Worm (Caenorhabditis elegans) whole organism, mixed stage, embryonic: ENCODE measurements around the gene W04G3.5.

Source experiments
- blmp-1 ChIP-seq: fragments of 150-350 bp; optimal IDR thresholded peaks from 2 replicates; lab custom pipeline; 2014; ENCODE audit warnings: missing biosample characterization, missing genetic modification characterization
- lin-13 ChIP-seq: fragments of 150-350 bp; optimal IDR thresholded peaks from 2 replicates; lab custom pipeline; 2014; ENCODE audit warnings: missing biosample characterization, missing genetic modification characterization
- unc-62 ChIP-seq: fragments of 150-350 bp; optimal IDR thresholded peaks from 2 replicates; lab custom pipeline; 2014; ENCODE audit warnings: missing biosample characterization, missing genetic modification reagents, missing genetic modification characterization

ce11 chrX:11088952-11089351, 15.5 kb downstream of the W04G3.5 start, which contains the start of gene W04G3.11:
- no peak for TF ChIP-seq lin-13 (tag; lab: Kevin White, UChicago)
- TF ChIP-seq unc-62 (GFP tag; lab: Kevin White, UChicago), result no peak
- TF ChIP-seq blmp-1, result no peak
